Fruit fly (Drosophila melanogaster): ENCODE results near the gene Sfp24C1.
A peak's percentile ranks its signal among the peaks of the same experiment; 100 is the strongest.

The Sfp24C1 gene

dm6 chr2L:3712949-3713416, 12.5 kb downstream of the Sfp24C1 start, which contains the start of the genes CG31955 and CG2818 (continued):
- TF ChIP-seq Side (GFP tag; optimal IDR thresholded peaks at IDR 0.05) (no peak), Dll (GFP tag; IDR thresholded peaks at IDR 0.05; ENCODE audit: partially characterized antibody) (peak; percentile 82), Optix (GFP tag; IDR thresholded peaks at IDR 0.05) (no peak), Rfx (GFP tag; IDR thresholded peaks at IDR 0.05) (no peak), CG13624 (GFP tag; optimal IDR thresholded peaks at IDR 0.05) (peak; percentile 6), ash1 (GFP tag; optimal IDR thresholded peaks at IDR 0.05) (no peak), CG13424 (tag; optimal IDR thresholded peaks at IDR 0.05) (peak; percentile 48), cato (GFP tag; optimal IDR thresholded peaks at IDR 0.05; ENCODE audit: borderline replicate concordance) (no peak), CG4854 (GFP tag; optimal IDR thresholded peaks at IDR 0.05) (peak; percentile 82), CG3281 (GFP tag; optimal IDR thresholded peaks at IDR 0.05) (peak; percentile 22), al (GFP tag; IDR thresholded peaks at IDR 0.05) (no peak), bigmax (GFP tag; optimal IDR thresholded peaks at IDR 0.05) (no peak), CG11696 (GFP tag; IDR thresholded peaks at IDR 0.05) (no peak), CHES-1-like (GFP tag; optimal IDR thresholded peaks at IDR 0.05) (no peak), jigr1 (GFP tag; IDR thresholded peaks at IDR 0.05) (no peak), CG18262 (tag; optimal IDR thresholded peaks at IDR 0.05) (no peak), Med (GFP tag) (peak; percentile 70), sr (GFP tag; IDR thresholded peaks at IDR 0.05) (no peak), ac (GFP tag; optimal IDR thresholded peaks at IDR 0.05) (no peak), Atf3 (GFP tag; optimal IDR thresholded peaks at IDR 0.05) (no peak), CG1792 (GFP tag; optimal IDR thresholded peaks at IDR 0.05) (no peak), CG18011 (GFP tag; optimal IDR thresholded peaks at IDR 0.05) (peak; percentile 88), esg (GFP tag; conservative IDR thresholded peaks at IDR 0.05) (no peak), CG10321 (GFP tag; IDR thresholded peaks at IDR 0.05) (no peak), gt (GFP tag; IDR thresholded peaks at IDR 0.05) (no peak), H15 (GFP tag; IDR thresholded peaks at IDR 0.05) (no peak), CG18599 (GFP tag; optimal IDR thresholded peaks at IDR 0.05) (no peak), pnt (GFP tag; optimal IDR thresholded peaks at IDR 0.05) (no peak), CG4820 (GFP tag; optimal IDR thresholded peaks at IDR 0.05) (no peak), HmgD (GFP tag; optimal IDR thresholded peaks at IDR 0.05) (no peak), Hr39 (optimal IDR thresholded peaks at IDR 0.05) (no peak), wek (GFP tag; optimal IDR thresholded peaks at IDR 0.05) (no peak), CG6254 (GFP tag; optimal IDR thresholded peaks at IDR 0.05) (no peak), D19A (tag; optimal IDR thresholded peaks at IDR 0.05) (no peak), CG15073 (GFP tag; optimal IDR thresholded peaks at IDR 0.05) (no peak), zen (tag; optimal IDR thresholded peaks at IDR 0.05) (no peak), Xrp1 (GFP tag; IDR thresholded peaks at IDR 0.05) (no peak), NC2β (GFP tag; optimal IDR thresholded peaks at IDR 0.05) (peak; percentile 3), CG15479 (GFP tag; optimal IDR thresholded peaks at IDR 0.05) (no peak), CG10274 (GFP tag; optimal IDR thresholded peaks at IDR 0.05) (no peak), CG3726 (GFP tag; IDR thresholded peaks at IDR 0.05) (no peak), CG11085 (GFP tag; IDR thresholded peaks at IDR 0.05) (no peak), CG2199 (GFP tag; IDR thresholded peaks at IDR 0.05) (no peak), kni (GFP tag; optimal IDR thresholded peaks at IDR 0.05) (no peak), rib (GFP tag; IDR thresholded peaks at IDR 0.05) (no peak), pzg (GFP tag; optimal IDR thresholded peaks at IDR 0.05) (peak; percentile 71), CG1603 (tag; optimal IDR thresholded peaks at IDR 0.05) (peak; percentile 51), CG10431 (GFP tag; optimal IDR thresholded peaks at IDR 0.05) (no peak), lab (GFP tag; optimal IDR thresholded peaks at IDR 0.05) (peak; percentile 23), zen2 (GFP tag; IDR thresholded peaks at IDR 0.05; ENCODE audit: partially characterized antibody) (peak; percentile 38; the same call in 1 of the 3 replicates), CG8924 (tag; optimal IDR thresholded peaks at IDR 0.05) (no peak), Abd-B (GFP tag; optimal IDR thresholded peaks at IDR 0.05) (no peak)
